Worm (Caenorhabditis elegans): ENCODE results near the gene srbc-82.

DNA sequence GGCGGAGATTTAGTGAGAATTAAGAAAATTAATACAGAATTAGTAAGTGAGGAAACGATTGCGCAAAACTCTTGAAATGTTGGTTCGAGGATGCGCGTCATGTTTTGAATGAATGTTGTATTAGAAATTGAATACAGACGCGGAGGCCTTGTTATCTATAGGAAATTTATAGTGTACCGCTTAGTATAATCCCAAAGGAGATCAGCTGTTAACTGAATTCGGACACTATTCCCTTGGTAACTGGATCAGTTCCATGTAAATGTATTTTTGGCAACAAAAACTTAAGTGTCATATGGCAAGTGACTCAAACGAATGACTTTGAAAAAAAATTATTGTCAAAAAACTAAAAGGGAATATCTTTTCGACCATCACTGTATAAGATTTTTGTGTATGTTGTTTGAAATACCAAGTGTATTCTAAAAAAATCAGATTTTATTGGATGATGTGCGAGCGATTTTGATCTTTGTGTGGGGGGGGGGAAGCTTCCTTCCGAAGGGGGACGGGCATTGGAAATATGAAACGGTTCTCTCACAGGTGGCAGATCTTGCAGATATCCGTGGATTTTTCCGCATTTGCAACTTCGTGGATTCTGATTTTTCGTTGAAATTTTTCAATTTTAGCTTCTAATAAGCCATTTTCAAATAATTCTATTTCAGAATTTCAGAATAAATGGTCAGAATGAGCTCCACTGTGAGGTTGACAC is 46.2 kb downstream of the srbc-82 start, which contains the start of the genes W08G11.5 and W08G11.1:
- TF ChIP-seq elt-3 (tag; optimal IDR thresholded peaks at IDR 0.05) (no peak), R02D3.7 (tag; optimal IDR thresholded peaks at IDR 0.05) (no peak), nhr-25 (tag; optimal IDR thresholded peaks at IDR 0.05) (no peak), ztf-11 (tag; optimal IDR thresholded peaks at IDR 0.05) (no peak)

Measured in whole organism, L2 larva.